Worm (Caenorhabditis elegans) whole organism, L4 larva: ENCODE data around the gene clp-10.

ENCODE experiments used
- F26F4.8 ChIP-seq: fragments of 200-800 bp; sonication (Bioruptor generic); conservative IDR thresholded peaks from 2 replicates; pipeline ENCODE4 v1.3.6; 2022; ENCODE audit warnings: missing genetic modification characterization, missing compliant biosample characterization
- F49E8.2 ChIP-seq: sonication (generic microtip); optimal IDR thresholded peaks from 2 replicates; lab custom pipeline; 2016; ENCODE audit warnings: missing compliant biosample characterization, mild to moderate bottlenecking, missing genetic modification characterization, borderline replicate concordance
- ZK546.5 ChIP-seq, 2 experiments: sonication (generic microtip); optimal IDR thresholded peaks; 2 replicates each; lab custom pipeline; 2017; ENCODE audit warnings: missing biosample characterization in 2 of 2, missing genetic modification characterization in 2 of 2
- aha-1 ChIP-seq: fragments of 150-350 bp; peaks from one replicate; lab custom pipeline; 2014; ENCODE audit warnings: missing biosample characterization, missing genetic modification characterization
- ama-1 ChIP-seq: fragments of 150-350 bp; optimal IDR thresholded peaks from 2 replicates; lab custom pipeline; 2014; ENCODE audit warnings: inconsistent platforms, mixed read lengths
- attf-4 ChIP-seq: sonication (generic microtip); optimal IDR thresholded peaks from 3 replicates; lab custom pipeline; 2017; ENCODE audit warnings: missing biosample characterization, missing genetic modification characterization
- ceh-28 ChIP-seq: fragments of 150-350 bp; optimal IDR thresholded peaks from 2 replicates; lab custom pipeline; 2014; ENCODE audit warnings: missing biosample characterization, missing genetic modification reagents, missing genetic modification characterization
- ceh-32 ChIP-seq: sonication (generic microtip); optimal IDR thresholded peaks from 2 replicates; lab custom pipeline; 2016; ENCODE audit warnings: mild to moderate bottlenecking, missing genetic modification characterization, missing compliant biosample characterization; ENCODE audit not compliant: poor library complexity
- ceh-82 ChIP-seq: sonication (generic microtip); optimal IDR thresholded peaks from 2 replicates; lab custom pipeline; 2017; ENCODE audit warnings: missing biosample characterization, missing genetic modification characterization
- daf-16 ChIP-seq, 3 experiments: sonication (generic microtip); optimal IDR thresholded peaks; 2 replicates each; lab custom pipeline; 2016 to 2017; ENCODE audit warnings: missing genetic modification characterization in 3 of 3, missing genetic modification reagents in 3 of 3, mild to moderate bottlenecking in 2 of 3, missing compliant biosample characterization in 2 of 3, missing biosample characterization in 1 of 3, moderate library complexity in 1 of 3
- daf-8 ChIP-seq: fragments of 200-800 bp; sonication (Bioruptor generic); IDR thresholded peaks from 2 replicates; pipeline ENCODE4 v1.3.6; 2022; ENCODE audit warnings: missing genetic modification characterization, missing compliant biosample characterization
- dmd-6 ChIP-seq: fragments of 200-800 bp; sonication (Bioruptor generic); IDR thresholded peaks from 2 replicates; pipeline ENCODE4 v1.3.6; 2022; ENCODE audit warnings: missing genetic modification reagents, missing genetic modification characterization, missing compliant biosample characterization
- dmd-8 ChIP-seq: fragments of 200-800 bp; sonication (Bioruptor generic); IDR thresholded peaks from 2 replicates; pipeline ENCODE4 v1.3.6; 2022; ENCODE audit warnings: missing genetic modification characterization, missing compliant biosample characterization
- dmd-9 ChIP-seq: fragments of 200-800 bp; sonication (Bioruptor generic); IDR thresholded peaks from 2 replicates; pipeline ENCODE4 v1.3.6; 2022; ENCODE audit warnings: missing genetic modification reagents, missing genetic modification characterization, missing compliant biosample characterization
- dve-1 ChIP-seq: sonication (generic microtip); optimal IDR thresholded peaks from 2 replicates; lab custom pipeline; 2017; ENCODE audit warnings: antibody characterized with exemption, mild to moderate bottlenecking, missing genetic modification characterization, missing compliant biosample characterization; ENCODE audit not compliant: insufficient read depth
- egl-43 ChIP-seq: fragments of 200-800 bp; sonication (Bioruptor generic); IDR thresholded peaks from 2 replicates; pipeline ENCODE4 v1.3.6; 2022; ENCODE audit warnings: missing genetic modification reagents, missing genetic modification characterization, missing compliant biosample characterization
- gei-8 ChIP-seq: fragments of 200-800 bp; sonication (Bioruptor generic); optimal IDR thresholded peaks from 2 replicates; lab custom pipeline; 2018; ENCODE audit warnings: mild to moderate bottlenecking, missing genetic modification characterization, missing compliant biosample characterization
- hlh-11 ChIP-seq: fragments of 200-800 bp; sonication (Bioruptor generic); optimal IDR thresholded peaks from 2 replicates; lab custom pipeline; 2018; ENCODE audit warnings: mild to moderate bottlenecking, missing genetic modification characterization, missing compliant biosample characterization
- lim-7 ChIP-seq: fragments of 200-800 bp; sonication (Bioruptor generic); IDR thresholded peaks from 2 replicates; pipeline ENCODE4 v1.3.6; 2022; ENCODE audit warnings: missing genetic modification characterization, missing compliant biosample characterization
- lin-1 ChIP-seq: fragments of 200-800 bp; sonication (Bioruptor generic); IDR thresholded peaks from 2 replicates; pipeline ENCODE4 v1.3.6; 2022; ENCODE audit warnings: missing genetic modification reagents, missing genetic modification characterization, missing compliant biosample characterization
- lin-38 ChIP-seq: fragments of 200-800 bp; sonication (Bioruptor generic); IDR thresholded peaks from 2 replicates; pipeline ENCODE4 v1.3.6; 2022; ENCODE audit warnings: missing genetic modification reagents, missing genetic modification characterization, missing compliant biosample characterization
- lsy-2 ChIP-seq, 2 experiments: fragments of 150-350 bp in 1 of 2; sonication (generic microtip) in 1 of 2; optimal IDR thresholded peaks; 2 replicates each; lab custom pipeline; 2014 to 2017; ENCODE audit warnings: missing biosample characterization in 2 of 2, missing genetic modification characterization in 2 of 2
- mdt-29 ChIP-seq: fragments of 200-800 bp; sonication (Bioruptor generic); IDR thresholded peaks from 2 replicates; pipeline ENCODE4 v1.3.6; 2022; ENCODE audit warnings: missing genetic modification reagents, missing genetic modification characterization, missing compliant biosample characterization
- mep-1 ChIP-seq: fragments of 150-350 bp; sonication (generic microtip); optimal IDR thresholded peaks from 3 replicates; lab custom pipeline; 2014; ENCODE audit warnings: missing biosample characterization, missing genetic modification characterization
- mes-2 ChIP-seq: sonication (generic microtip); optimal IDR thresholded peaks from 2 replicates; lab custom pipeline; 2016; ENCODE audit warnings: missing genotype, mild to moderate bottlenecking, missing genetic modification characterization, missing compliant biosample characterization; ENCODE audit not compliant: poor library complexity, severe bottlenecking
- mxl-3 ChIP-seq: fragments of 200-800 bp; sonication (Bioruptor generic); optimal IDR thresholded peaks from 2 replicates; lab custom pipeline; 2018; ENCODE audit warnings: mild to moderate bottlenecking, missing genetic modification characterization, missing compliant biosample characterization
- nhr-10 ChIP-seq: fragments of 150-350 bp; optimal IDR thresholded peaks from 2 replicates; lab custom pipeline; 2014; ENCODE audit warnings: missing biosample characterization, missing genetic modification characterization
- nhr-11 ChIP-seq: fragments of 150-350 bp; optimal IDR thresholded peaks from 2 replicates; lab custom pipeline; 2014; ENCODE audit warnings: missing biosample characterization, missing genetic modification characterization
- nhr-77 ChIP-seq: fragments of 150-350 bp; optimal IDR thresholded peaks from 2 replicates; lab custom pipeline; 2014; ENCODE audit warnings: missing biosample characterization, missing genetic modification characterization
- php-3 ChIP-seq: fragments of 200-800 bp; sonication (Bioruptor generic); IDR thresholded peaks from 2 replicates; pipeline ENCODE4 v1.3.6; 2022; ENCODE audit warnings: missing genetic modification reagents, missing genetic modification characterization, missing compliant biosample characterization
- pqm-1 ChIP-seq: sonication (generic microtip); optimal IDR thresholded peaks from 2 replicates; lab custom pipeline; 2017; ENCODE audit warnings: missing biosample characterization, missing genetic modification characterization
- rbr-2 ChIP-seq: sonication (generic microtip); optimal IDR thresholded peaks from 2 replicates; lab custom pipeline; 2016; ENCODE audit warnings: missing genotype, missing genetic modification characterization, missing compliant biosample characterization
- sdz-12 ChIP-seq: fragments of 200-800 bp; sonication (Bioruptor generic); optimal IDR thresholded peaks from 2 replicates; lab custom pipeline; 2018; ENCODE audit warnings: mild to moderate bottlenecking, missing genetic modification characterization, missing compliant biosample characterization
- set-16 ChIP-seq: fragments of 200-800 bp; sonication (Bioruptor generic); IDR thresholded peaks from 2 replicates; pipeline ENCODE4 v1.3.6; 2022; ENCODE audit warnings: missing genetic modification reagents, missing genetic modification characterization, missing compliant biosample characterization
- snpc-1.2 ChIP-seq: fragments of 200-800 bp; sonication (Bioruptor generic); IDR thresholded peaks from 2 replicates; pipeline ENCODE4 v1.3.6; 2022; ENCODE audit warnings: missing genetic modification reagents, missing genetic modification characterization, missing compliant biosample characterization
- snpc-4 ChIP-seq: fragments of 150-350 bp; optimal IDR thresholded peaks from 2 replicates; lab custom pipeline; 2014; ENCODE audit warnings: missing biosample characterization, missing genetic modification characterization
- spr-1 ChIP-seq: sonication (generic microtip); optimal IDR thresholded peaks from 2 replicates; lab custom pipeline; 2016; ENCODE audit warnings: mild to moderate bottlenecking, missing genetic modification characterization, missing compliant biosample characterization
- spr-3 ChIP-seq: fragments of 200-800 bp; sonication (Bioruptor generic); optimal IDR thresholded peaks from 2 replicates; lab custom pipeline; 2018; ENCODE audit warnings: mild to moderate bottlenecking, missing genetic modification characterization, missing compliant biosample characterization
- unc-39 ChIP-seq: sonication (generic microtip); optimal IDR thresholded peaks from 2 replicates; lab custom pipeline; 2017; ENCODE audit warnings: missing biosample characterization, missing genetic modification characterization
- unc-62 ChIP-seq, 3 experiments: fragments of 150-350 bp in 1 of 3; sonication (generic microtip); optimal IDR thresholded peaks in 2 of 3; peaks in 1 of 3; 1 replicate in 1 of 3; 2 replicates in 2 of 3; lab custom pipeline; 2014 to 2017; ENCODE audit warnings: missing biosample characterization in 3 of 3, missing genetic modification characterization in 3 of 3, missing genetic modification reagents in 3 of 3, missing genotype in 1 of 3
- vab-7 ChIP-seq: fragments of 200-800 bp; sonication (Bioruptor generic); IDR thresholded peaks from 2 replicates; pipeline ENCODE4 v1.3.6; 2022; ENCODE audit warnings: missing genetic modification reagents, missing genetic modification characterization, missing compliant biosample characterization
- zag-1 ChIP-seq: fragments of 150-350 bp; optimal IDR thresholded peaks from 2 replicates; lab custom pipeline; 2014; ENCODE audit warnings: missing biosample characterization, missing genetic modification characterization
- zfp-2 ChIP-seq: sonication (generic microtip); optimal IDR thresholded peaks from 2 replicates; lab custom pipeline; 2016; ENCODE audit warnings: mild to moderate bottlenecking, missing genetic modification characterization, missing compliant biosample characterization
- zip-2 ChIP-seq: fragments of 150-350 bp; optimal IDR thresholded peaks from 2 replicates; lab custom pipeline; 2014; ENCODE audit warnings: missing biosample characterization, missing genetic modification characterization
- ztf-11 ChIP-seq: fragments of 150-350 bp; optimal IDR thresholded peaks from 2 replicates; lab custom pipeline; 2014; ENCODE audit warnings: missing biosample characterization, missing genetic modification characterization
- ztf-7 ChIP-seq: fragments of 150-350 bp; optimal IDR thresholded peaks from 2 replicates; lab custom pipeline; 2014; ENCODE audit warnings: missing biosample characterization, missing genetic modification characterization

Gene clp-10

DNA sequence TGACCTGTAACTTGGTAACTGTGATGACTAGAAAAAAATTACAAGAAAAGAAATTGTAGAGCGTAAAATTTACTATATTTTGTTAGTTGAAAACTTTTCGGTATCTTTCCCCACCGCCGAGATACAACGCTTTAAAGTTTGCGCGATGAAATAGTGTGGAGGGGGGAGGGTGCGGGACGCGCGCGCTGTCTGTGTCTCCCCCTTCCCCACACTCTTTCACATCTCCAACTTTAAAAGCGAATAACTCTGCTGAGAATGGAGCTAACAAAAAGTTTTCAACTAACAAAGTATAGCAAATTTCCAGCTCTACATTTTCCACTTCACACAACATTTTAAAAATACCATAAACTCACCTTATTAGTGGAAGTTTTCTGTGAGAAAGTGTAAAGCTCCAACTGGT lies 20.5 kb downstream of the clp-10 start:
- peak in 1 of 2 experiments; percentile 68 for TF ChIP-seq unc-62 (GFP tag; optimal IDR thresholded peaks at IDR 0.05 in 1 of 2; lab: Kevin White, UChicago)
- no peak for TF ChIP-seq unc-62 (tag; optimal IDR thresholded peaks at IDR 0.05; lab: Kevin White, UChicago)
- no peak for TF ChIP-seq ztf-7
- no peak for TF ChIP-seq rbr-2
- TF ChIP-seq hlh-11 (tag; lab: Kevin White, UChicago), result no peak
- TF ChIP-seq zag-1 (tag; lab: Kevin White, UChicago), result no peak
- no peak for TF ChIP-seq mes-2 (tag; lab: Kevin White, UChicago)
- 0 out of 2 replicates have a peak, but pooled peaks have one; percentile 15 for TF ChIP-seq lin-1 (GFP tag; lab: Robert Waterston, UW)
- TF ChIP-seq ama-1 (lab: Kevin White, UChicago), result no peak
- TF ChIP-seq, all 104 proteins: peak for 2

DNA sequence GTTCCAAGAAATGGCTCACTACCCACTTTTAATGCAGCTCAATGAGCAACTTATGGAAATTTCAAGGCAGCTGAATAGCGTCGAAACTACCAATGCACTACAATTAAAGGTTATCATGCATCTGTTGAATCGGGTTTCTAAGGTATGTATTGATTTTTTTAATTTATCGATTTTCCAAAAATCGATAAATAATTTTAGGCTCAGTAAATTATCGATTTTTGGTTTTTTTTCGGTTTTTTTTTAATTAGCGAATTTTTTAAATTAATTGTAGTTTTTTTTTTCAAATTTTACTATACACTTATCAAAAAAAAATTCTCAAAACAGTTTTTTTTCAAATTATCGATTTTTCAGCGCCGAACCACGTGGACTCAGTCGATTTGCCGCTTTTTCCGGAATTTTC lies 21.2 kb downstream of the clp-10 start:
- TF ChIP-seq spr-1 (tag; lab: Kevin White, UChicago) (no peak), F26F4.8 (GFP tag; lab: Robert Waterston, UW) (no peak), sdz-12 (GFP tag; lab: Kevin White, UChicago) (no peak), unc-39 (tag; lab: Kevin White, UChicago) (no peak), ceh-28 (tag; lab: Kevin White, UChicago) (peak; percentile 92)

DNA sequence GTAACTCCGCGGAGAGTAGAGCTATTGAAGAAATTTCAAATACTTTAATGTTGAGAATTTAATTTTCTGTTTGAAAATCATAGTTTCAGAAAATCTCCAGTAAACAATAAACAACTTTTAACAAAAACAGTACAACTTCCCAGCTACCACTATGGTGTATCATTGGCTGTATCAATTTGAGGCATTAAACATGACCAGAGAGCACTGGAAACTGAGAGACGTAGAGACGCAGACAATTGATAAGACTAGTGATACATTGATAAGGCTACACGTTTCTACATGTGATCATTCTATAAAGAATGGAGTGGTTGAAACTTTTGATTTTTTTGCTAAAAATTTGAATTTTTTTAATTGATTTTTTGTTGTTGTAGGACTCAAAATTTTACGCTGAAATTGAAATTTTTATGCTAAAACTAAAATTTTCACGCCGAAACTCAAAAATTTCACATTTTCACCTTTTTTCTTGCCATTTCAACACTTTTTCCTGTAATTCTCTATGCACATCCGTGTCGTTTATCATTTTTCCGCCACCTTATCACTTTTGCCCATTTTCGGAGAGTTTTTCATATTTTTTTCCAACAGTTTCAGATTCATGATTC lies 22.7 kb downstream of the clp-10 start, which contains the start of gene H10E21.1:
H10E21.1 (plus strand) TSS at position 549 of the 599 bp plus-strand sequence.
- no peak for TF ChIP-seq ceh-28 (tag; lab: Kevin White, UChicago)
- no peak for TF ChIP-seq zfp-2
- TF ChIP-seq aha-1 (tag; lab: Kevin White, UChicago), result no peak
- TF ChIP-seq lim-7 (GFP tag; lab: Robert Waterston, UW), result no peak
- no peak for TF ChIP-seq dmd-9 (GFP tag; lab: Robert Waterston, UW)
- TF ChIP-seq spr-3 (GFP tag; lab: Kevin White, UChicago), result no peak
- TF ChIP-seq php-3 (GFP tag; lab: Robert Waterston, UW), result peak; percentile 58; the same call in 1 of the 2 replicates
- TF ChIP-seq zip-2 (tag; lab: Kevin White, UChicago), result peak; percentile 0
- TF ChIP-seq set-16 (GFP tag; lab: Robert Waterston, UW), result no peak
- TF ChIP-seq pqm-1 (tag; lab: Kevin White, UChicago), result peak; percentile 78
- TF ChIP-seq lsy-2 (tag; optimal IDR thresholded peaks at IDR 0.05; lab: Kevin White, UChicago), result peak in 1 of 2 experiments; percentile 15
- TF ChIP-seq ceh-82 (tag; lab: Kevin White, UChicago), result no peak
- peak; percentile 48 for TF ChIP-seq nhr-77
- TF ChIP-seq attf-4 (tag; lab: Kevin White, UChicago), result no peak
- TF ChIP-seq hlh-11 (tag; lab: Kevin White, UChicago), result peak; percentile 60
- TF ChIP-seq nhr-10 (tag; lab: Kevin White, UChicago), result no peak
- no peak for TF ChIP-seq vab-7 (GFP tag; lab: Robert Waterston, UW)
- TF ChIP-seq mes-2 (tag; lab: Kevin White, UChicago), result peak; percentile 47
- TF ChIP-seq mdt-29 (GFP tag; lab: Robert Waterston, UW), result no peak
- TF ChIP-seq egl-43 (GFP tag; lab: Robert Waterston, UW), result no peak
- no peak for TF ChIP-seq daf-16 (GFP tag; optimal IDR thresholded peaks at IDR 0.05; lab: Kevin White, UChicago)
- peak; percentile 79 for TF ChIP-seq daf-16 (tag; optimal IDR thresholded peaks at IDR 0.05; lab: Kevin White, UChicago)
- no peak for TF ChIP-seq snpc-4
- TF ChIP-seq ZK546.5 (tag; optimal IDR thresholded peaks at IDR 0.05; lab: Kevin White, UChicago), result no peak
- TF ChIP-seq dve-1 (tag; lab: Kevin White, UChicago), result peak; percentile 75
- peak; percentile 35 for TF ChIP-seq mxl-3 (GFP tag; lab: Kevin White, UChicago)
- no peak for TF ChIP-seq ztf-11 (tag; lab: Kevin White, UChicago)
- no peak for TF ChIP-seq gei-8 (GFP tag; lab: Kevin White, UChicago)
- no peak for TF ChIP-seq lin-38 (GFP tag; lab: Robert Waterston, UW)
- no peak for TF ChIP-seq ceh-32 (tag; lab: Kevin White, UChicago)
- TF ChIP-seq dmd-8, result no peak
- no peak for TF ChIP-seq nhr-11 (tag; lab: Kevin White, UChicago)
- no peak for TF ChIP-seq F49E8.2 (tag; lab: Kevin White, UChicago)
- peak; percentile 14 for TF ChIP-seq mep-1 (tag; lab: Kevin White, UChicago)
- no peak for TF ChIP-seq zag-1 (tag; lab: Kevin White, UChicago)
- TF ChIP-seq dmd-6 (GFP tag; lab: Robert Waterston, UW), result peak; percentile 57
- no peak for TF ChIP-seq snpc-1.2 (GFP tag; lab: Robert Waterston, UW)
- no peak for TF ChIP-seq daf-8 (GFP tag; lab: Robert Waterston, UW)
